Fruit fly (Drosophila melanogaster) whole organism, wandering third instar larva: ENCODE measurements around the gene CG16953.

Experiments used
- Dif ChIP-seq: fragments of 200-275, 200-300 bp; sonication (Bioruptor generic); optimal IDR thresholded peaks from 2 replicates; lab custom pipeline; 2018; ENCODE audit warnings: missing biosample characterization, missing genetic modification characterization; ENCODE audit not compliant: partially characterized antibody
- Mio ChIP-seq: sonication (Bioruptor generic); optimal IDR thresholded peaks from 2 replicates; lab custom pipeline; 2016; ENCODE audit warnings: missing biosample characterization, missing genetic modification characterization
- Myc ChIP-seq: fragments of >200 bp; optimal IDR thresholded peaks from 2 replicates; lab custom pipeline; 2017
- br ChIP-seq: fragments of 200-800 bp; sonication (Bioruptor generic); optimal IDR thresholded peaks from 2 replicates; lab custom pipeline; 2016; ENCODE audit warnings: missing biosample characterization, missing genetic modification characterization
- foxo ChIP-seq, 2 experiments: fragments of 200-800 bp; sonication (Bioruptor generic); optimal IDR thresholded peaks; 2 replicates in 1 of 2; 3 replicates in 1 of 2; lab custom pipeline; 2016 to 2017; ENCODE audit warnings: missing biosample characterization in 2 of 2, missing genetic modification characterization in 2 of 2
- lola ChIP-seq: fragments of >200 bp; optimal IDR thresholded peaks from 2 replicates; lab custom pipeline; 2017; ENCODE audit warnings: missing biosample characterization, missing genetic modification characterization
- pan ChIP-seq: fragments of >200 bp; optimal IDR thresholded peaks from 2 replicates; lab custom pipeline; 2017
- usp ChIP-seq: fragments of >200 bp; optimal IDR thresholded peaks from 2 replicates; lab custom pipeline; 2017; ENCODE audit warnings: missing biosample characterization, missing genetic modification characterization

DNA sequence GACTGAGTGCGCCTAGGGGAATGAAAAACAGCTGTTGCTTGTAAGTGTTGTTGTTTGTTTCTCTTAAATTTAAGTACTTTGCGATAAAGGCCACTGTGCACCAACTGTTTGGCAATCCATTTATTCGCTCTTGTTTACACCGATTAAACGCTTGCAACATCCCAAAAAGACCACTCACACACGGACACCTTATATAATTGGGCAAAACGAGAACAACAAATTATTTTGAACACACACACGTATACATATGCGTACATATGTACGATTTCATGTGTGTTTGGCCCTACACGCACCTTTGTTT is 28.6 kb downstream of the CG16953 start:
- TF ChIP-seq Myc (lab: Kevin White, UChicago) (no peak), foxo (GFP tag; optimal IDR thresholded peaks at IDR 0.05; lab: Kevin White, UChicago) (no peak), usp (GFP tag; lab: Kevin White, UChicago) (no peak), pan (lab: Kevin White, UChicago) (no peak), lola (GFP tag; lab: Kevin White, UChicago) (no peak), Mio (GFP tag; lab: Kevin White, UChicago) (no peak), Dif (no peak), br (GFP tag; lab: Kevin White, UChicago) (no peak)
